Fruit fly (Drosophila melanogaster): ENCODE data around the gene CG5707.

Gene CG5707

dm6 chr3L:2152730-2153129 lies 39.3 kb downstream of the CG5707 start (continued):
- TF ChIP-seq CG6254 (GFP tag; optimal IDR thresholded peaks at IDR 0.05) (no peak), ro (GFP tag; IDR thresholded peaks at IDR 0.05) (no peak), Blimp-1 (GFP tag; optimal IDR thresholded peaks at IDR 0.05) (peak; percentile 10), jumu (GFP tag; optimal IDR thresholded peaks at IDR 0.05) (no peak), CG2120 (GFP tag; optimal IDR thresholded peaks at IDR 0.05) (peak; percentile 56), twi (tag; optimal IDR thresholded peaks at IDR 0.05) (no peak), CG7556 (GFP tag; optimal IDR thresholded peaks at IDR 0.05) (no peak), pum (GFP tag; optimal IDR thresholded peaks at IDR 0.05) (no peak), MTF-1 (GFP tag; optimal IDR thresholded peaks at IDR 0.05; ENCODE audit: borderline replicate concordance) (no peak), usp (GFP tag; optimal IDR thresholded peaks at IDR 0.05) (no peak), abd-A (tag; optimal IDR thresholded peaks at IDR 0.05) (no peak), CG3838 (GFP tag; optimal IDR thresholded peaks at IDR 0.05) (no peak), ERR (GFP tag; optimal IDR thresholded peaks at IDR 0.05) (no peak), CG6683 (GFP tag; optimal IDR thresholded peaks at IDR 0.05) (no peak), dysf (GFP tag; IDR thresholded peaks at IDR 0.05) (peak; percentile 5; the same call in 1 of the 3 replicates), sug (tag; optimal IDR thresholded peaks at IDR 0.05) (no peak), CG11504 (tag; optimal IDR thresholded peaks at IDR 0.05) (no peak), Doc2 (GFP tag; IDR thresholded peaks at IDR 0.05) (no peak), CG11093 (GFP tag; IDR thresholded peaks at IDR 0.05) (no peak), MESR4 (GFP tag; optimal IDR thresholded peaks at IDR 0.05) (no peak), Deaf1 (tag; optimal IDR thresholded peaks at IDR 0.05) (no peak), phol (tag; optimal IDR thresholded peaks at IDR 0.05) (no peak), CG9932 (GFP tag; IDR thresholded peaks at IDR 0.05) (peak; percentile 25; the same call in 1 of the 2 replicates), grn (GFP tag; optimal IDR thresholded peaks at IDR 0.05) (no peak), CG10209 (GFP tag; optimal IDR thresholded peaks at IDR 0.05) (no peak), mam (GFP tag; optimal IDR thresholded peaks at IDR 0.05) (no peak), Meics (GFP tag; optimal IDR thresholded peaks at IDR 0.05) (no peak), bab2 (GFP tag; optimal IDR thresholded peaks at IDR 0.05) (no peak), CG9215 (GFP tag; IDR thresholded peaks at IDR 0.05) (peak; percentile 71), NFAT (GFP tag; IDR thresholded peaks at IDR 0.05) (peak; percentile 17; the same call in 1 of the 2 replicates), CG30403 (GFP tag; optimal IDR thresholded peaks at IDR 0.05) (peak; percentile 2), gt (GFP tag; IDR thresholded peaks at IDR 0.05) (no peak), gsb (GFP tag; IDR thresholded peaks at IDR 0.05) (no peak), toy (GFP tag; IDR thresholded peaks at IDR 0.05) (no peak), CG7987 (GFP tag; optimal IDR thresholded peaks at IDR 0.05) (no peak), Lpt (GFP tag; optimal IDR thresholded peaks at IDR 0.05) (no peak), z (GFP tag; IDR thresholded peaks at IDR 0.05) (peak; percentile 69; the same call in 1 of the 3 replicates), sr (GFP tag; IDR thresholded peaks at IDR 0.05) (0 out of 3 replicates have a peak, but pooled peaks have one; percentile 32), Camta (GFP tag; optimal IDR thresholded peaks at IDR 0.05) (no peak), Kr (GFP tag; optimal IDR thresholded peaks at IDR 0.05) (no peak), Med (GFP tag) (peak; percentile 84), CG18764 (GFP tag; optimal IDR thresholded peaks at IDR 0.05) (no peak), CG8089 (GFP tag; optimal IDR thresholded peaks at IDR 0.05) (no peak), Antp (GFP tag; optimal IDR thresholded peaks at IDR 0.05) (no peak), nom (GFP tag; optimal IDR thresholded peaks at IDR 0.05) (no peak), CG7357 (GFP tag; IDR thresholded peaks at IDR 0.05) (no peak), TFAM (GFP tag; optimal IDR thresholded peaks at IDR 0.05) (no peak), sc (optimal IDR thresholded peaks at IDR 0.05) (no peak), sc (GFP tag; optimal IDR thresholded peaks at IDR 0.05) (no peak), Adf1 (GFP tag; IDR thresholded peaks at IDR 0.05) (no peak), hkb (optimal IDR thresholded peaks at IDR 0.05) (no peak), hkb (GFP tag; IDR thresholded peaks at IDR 0.05) (peak; percentile 39; the same call in 1 of the 2 replicates), Elba2 (GFP tag; optimal IDR thresholded peaks at IDR 0.05) (no peak)
